Worm (Caenorhabditis elegans) whole organism, mixed stage, embryonic: ENCODE data around the gene cnnm-2.

ENCODE experiments used
- bed-3 ChIP-seq: fragments of 200-800 bp; sonication (Bioruptor generic); optimal IDR thresholded peaks from 3 replicates; lab custom pipeline; 2018; ENCODE audit warnings: mild to moderate bottlenecking, missing genetic modification characterization, moderate library complexity, missing compliant biosample characterization
- ceh-39 ChIP-seq: fragments of 150-350 bp; optimal IDR thresholded peaks from 2 replicates; lab custom pipeline; 2014; ENCODE audit warnings: missing biosample characterization, missing genetic modification characterization
- drap-1 ChIP-seq: fragments of 200-800 bp; sonication (Bioruptor generic); optimal IDR thresholded peaks from 3 replicates; lab custom pipeline; 2018; ENCODE audit warnings: mild to moderate bottlenecking, missing genetic modification characterization, missing compliant biosample characterization
- elt-1 ChIP-seq: sonication (generic microtip); optimal IDR thresholded peaks from 2 replicates; lab custom pipeline; 2017; ENCODE audit warnings: missing genetic modification characterization, mild to moderate bottlenecking, missing compliant biosample characterization, antibody characterized with exemption, moderate library complexity, borderline replicate concordance; ENCODE audit not compliant: insufficient read depth
- elt-3 ChIP-seq: fragments of 150-350 bp; optimal IDR thresholded peaks from 2 replicates; lab custom pipeline; 2014; ENCODE audit warnings: missing biosample characterization, missing genetic modification characterization
- flh-1 ChIP-seq: fragments of 200-800 bp; sonication (Bioruptor generic); optimal IDR thresholded peaks from 2 replicates; lab custom pipeline; 2018; ENCODE audit warnings: mild to moderate bottlenecking, missing genetic modification characterization, moderate library complexity, missing compliant biosample characterization
- ham-2 ChIP-seq: fragments of 200-800 bp; sonication (Bioruptor generic); optimal IDR thresholded peaks from 2 replicates; lab custom pipeline; 2018; ENCODE audit warnings: mild to moderate bottlenecking, missing genetic modification characterization, missing compliant biosample characterization
- hlh-1 ChIP-seq: fragments of 150-350 bp; optimal IDR thresholded peaks from 2 replicates; lab custom pipeline; 2014; ENCODE audit warnings: missing biosample characterization, missing genetic modification reagents, missing genetic modification characterization
- lin-32 ChIP-seq: fragments of 200-800 bp; sonication (Bioruptor generic); optimal IDR thresholded peaks from 2 replicates; lab custom pipeline; 2018; ENCODE audit warnings: mild to moderate bottlenecking, missing genetic modification characterization, missing compliant biosample characterization
- lsy-2 ChIP-seq: fragments of 150-350 bp; optimal IDR thresholded peaks from 2 replicates; lab custom pipeline; 2014; ENCODE audit warnings: missing biosample characterization, missing genetic modification characterization
- mab-5 ChIP-seq: fragments of 150-350 bp; optimal IDR thresholded peaks from 2 replicates; lab custom pipeline; 2014; ENCODE audit warnings: missing biosample characterization, missing genetic modification characterization
- nhr-2 ChIP-seq: fragments of 150-350 bp; optimal IDR thresholded peaks from 2 replicates; lab custom pipeline; 2014; ENCODE audit warnings: missing biosample characterization, missing genetic modification characterization
- nhr-237 ChIP-seq: fragments of 150-350 bp; optimal IDR thresholded peaks from 2 replicates; lab custom pipeline; 2014; ENCODE audit warnings: missing biosample characterization, missing genetic modification characterization
- nhr-28 ChIP-seq: fragments of 150-350 bp; optimal IDR thresholded peaks from 2 replicates; lab custom pipeline; 2014; ENCODE audit warnings: missing biosample characterization, missing genetic modification characterization
- sem-2 ChIP-seq: fragments of 200-800 bp; sonication (Bioruptor generic); optimal IDR thresholded peaks from 2 replicates; lab custom pipeline; 2018; ENCODE audit warnings: mild to moderate bottlenecking, missing genetic modification characterization, missing compliant biosample characterization
- snpc-4 ChIP-seq: fragments of 150-350 bp; optimal IDR thresholded peaks from 2 replicates; lab custom pipeline; 2014; ENCODE audit warnings: missing biosample characterization, missing genetic modification characterization
- sptf-1 ChIP-seq: sonication (generic microtip); optimal IDR thresholded peaks from 2 replicates; lab custom pipeline; 2017; ENCODE audit warnings: mild to moderate bottlenecking, missing genetic modification characterization, moderate library complexity, missing compliant biosample characterization
- tbx-8 ChIP-seq: fragments of 200-800 bp; sonication (Bioruptor generic); optimal IDR thresholded peaks from 2 replicates; lab custom pipeline; 2018; ENCODE audit warnings: mild to moderate bottlenecking, missing genetic modification characterization, moderate library complexity, missing compliant biosample characterization
- unc-120 ChIP-seq: sonication (generic microtip); optimal IDR thresholded peaks from 2 replicates; lab custom pipeline; 2017; ENCODE audit warnings: missing genetic modification characterization, missing compliant biosample characterization; ENCODE audit not compliant: poor library complexity, severe bottlenecking
- unc-39 ChIP-seq: fragments of 150-350 bp; optimal IDR thresholded peaks from 2 replicates; lab custom pipeline; 2014; ENCODE audit warnings: missing biosample characterization, missing genetic modification characterization
- zip-8 ChIP-seq: fragments of 150-350 bp; optimal IDR thresholded peaks from 2 replicates; lab custom pipeline; 2014; ENCODE audit warnings: missing biosample characterization, missing genetic modification characterization
- ztf-11 ChIP-seq: fragments of 150-350 bp; optimal IDR thresholded peaks from 2 replicates; lab custom pipeline; 2014; ENCODE audit warnings: missing biosample characterization, missing genetic modification characterization

cnnm-2 gene

DNA sequence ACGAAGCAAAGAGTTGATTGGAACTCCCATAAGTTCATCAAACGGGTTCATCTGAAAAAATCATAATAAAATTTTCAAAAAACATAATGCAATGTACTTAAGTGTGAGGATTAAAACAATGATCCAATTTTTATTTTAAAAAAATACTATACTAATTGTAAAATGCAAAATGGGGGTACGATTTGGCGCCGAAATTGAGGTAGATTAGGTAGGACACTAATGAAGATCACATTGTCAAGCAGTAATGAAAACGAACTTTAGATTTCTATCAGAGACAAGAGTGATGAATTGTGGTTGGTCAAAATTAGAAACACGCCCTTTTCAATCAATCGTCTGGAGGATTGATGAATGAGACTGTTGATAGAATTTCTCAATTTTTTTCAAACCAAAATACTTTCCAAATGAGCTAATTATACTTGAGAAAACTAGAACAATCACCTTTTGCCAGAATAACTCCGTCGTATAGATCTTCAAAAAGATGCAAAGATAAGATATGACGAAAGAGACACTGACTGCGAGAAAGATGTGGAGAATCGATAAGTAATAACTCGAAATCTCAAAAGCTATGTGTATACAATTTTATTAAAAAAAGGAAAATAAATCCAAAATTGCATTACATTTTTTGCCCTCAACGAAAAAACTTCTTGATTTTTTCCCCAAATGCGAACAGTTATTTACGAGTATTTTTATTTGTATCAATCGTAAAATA is 46.2 kb downstream of the cnnm-2 start, which contains the start of gene C06E2.5:
TSS of gene C06E2.5 (minus strand) at position 51 of the 709 bp plus-strand sequence.
- TF ChIP-seq zip-8 (tag; lab: Kevin White, UChicago) (no peak), snpc-4 (tag; lab: Kevin White, UChicago) (no peak), elt-3 (tag; lab: Kevin White, UChicago) (no peak), elt-1 (tag; lab: Kevin White, UChicago) (peak; percentile 96), ham-2 (GFP tag; lab: Kevin White, UChicago) (no peak), unc-39 (tag; lab: Kevin White, UChicago) (no peak), ztf-11 (tag; lab: Kevin White, UChicago) (no peak)

DNA sequence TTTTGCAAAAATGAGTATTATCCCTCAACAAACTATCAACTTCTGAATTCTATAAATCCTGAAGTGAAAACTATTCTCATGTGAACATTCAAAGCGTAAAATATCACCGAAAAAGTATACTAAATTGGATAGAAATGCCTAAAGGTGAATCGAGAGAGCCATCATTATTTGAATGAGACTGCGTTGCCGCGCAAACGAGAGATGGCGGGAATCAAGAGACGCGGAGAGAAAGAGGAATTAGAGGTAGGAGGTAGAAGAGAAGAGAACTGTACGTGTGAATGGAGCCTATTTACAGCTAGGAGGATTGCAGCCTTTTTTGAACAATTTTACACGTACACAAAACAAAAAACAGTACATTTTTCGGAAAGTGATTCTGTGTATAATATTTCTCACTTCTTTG is 47.6 kb downstream of the cnnm-2 start:
- TF ChIP-seq lin-32 (GFP tag; lab: Kevin White, UChicago) (no peak), hlh-1 (no peak), unc-39 (tag; lab: Kevin White, UChicago) (no peak)

DNA sequence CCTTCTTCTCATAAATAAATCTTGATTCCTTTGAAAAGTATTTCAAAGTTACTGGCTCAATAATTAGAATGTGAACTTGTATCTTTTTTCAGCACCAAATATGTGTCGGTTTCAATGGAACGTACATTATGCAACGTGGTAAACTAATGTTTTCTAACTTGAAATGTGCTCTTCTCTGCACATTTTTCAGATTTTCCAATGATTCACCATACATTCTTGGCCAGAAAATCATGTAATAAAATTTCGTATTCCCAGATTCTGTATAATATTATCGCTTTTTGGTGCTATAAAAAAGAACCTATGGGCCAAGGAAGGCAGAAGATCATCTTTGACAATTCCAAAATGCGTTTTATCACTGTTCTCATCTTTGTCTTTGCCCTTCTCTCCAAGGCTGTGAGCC is 49.1 kb downstream of the cnnm-2 start, which contains the start of gene C06E2.9:
TSS of gene C06E2.9 (plus strand) at position 301 of the 400 bp plus-strand sequence.
- TF ChIP-seq flh-1 (no peak), zip-8 (tag; lab: Kevin White, UChicago) (no peak), hlh-1 (no peak), ztf-11 (tag; lab: Kevin White, UChicago) (no peak), nhr-28 (no peak), ham-2 (GFP tag; lab: Kevin White, UChicago) (no peak), ceh-39 (no peak), drap-1 (no peak), bed-3 (GFP tag; lab: Kevin White, UChicago) (no peak), unc-39 (tag; lab: Kevin White, UChicago) (no peak), mab-5 (tag; lab: Kevin White, UChicago) (no peak), sptf-1 (tag; lab: Kevin White, UChicago) (no peak), sem-2 (GFP tag; lab: Kevin White, UChicago) (no peak), nhr-2 (tag; lab: Kevin White, UChicago) (no peak), unc-120 (no peak), nhr-237 (tag; lab: Kevin White, UChicago) (no peak), tbx-8 (GFP tag; lab: Kevin White, UChicago) (no peak), lsy-2 (tag; lab: Kevin White, UChicago) (no peak)
